Worm (Caenorhabditis elegans) whole organism, late embryonic: ENCODE data around the gene cdc-48.2.
A peak's percentile ranks its signal among the peaks of the same experiment; 100 is the strongest.

ENCODE experiments used
- C08G9.2 ChIP-seq: sonication (generic microtip); optimal IDR thresholded peaks from 2 replicates; lab custom pipeline; 2016; ENCODE audit warnings: mild to moderate bottlenecking, missing genetic modification characterization, moderate library complexity, missing compliant biosample characterization
- C38D4.7 ChIP-seq: fragments of 200-800 bp; sonication (Bioruptor generic); optimal IDR thresholded peaks from 2 replicates; lab custom pipeline; 2018; ENCODE audit warnings: mild to moderate bottlenecking, missing genetic modification characterization, moderate library complexity, missing compliant biosample characterization
- F13H6.1 ChIP-seq: sonication (generic microtip); optimal IDR thresholded peaks from 2 replicates; lab custom pipeline; 2016; ENCODE audit warnings: missing genetic modification characterization, missing compliant biosample characterization
- K09A11.1 ChIP-seq: sonication (generic microtip); optimal IDR thresholded peaks from 2 replicates; lab custom pipeline; 2017; ENCODE audit warnings: antibody characterized with exemption, mild to moderate bottlenecking, missing genetic modification characterization, missing compliant biosample characterization; ENCODE audit not compliant: insufficient read depth
- ceh-18 ChIP-seq: sonication (generic microtip); optimal IDR thresholded peaks from 2 replicates; lab custom pipeline; 2016; ENCODE audit warnings: missing genetic modification characterization, missing compliant biosample characterization
- ceh-22 ChIP-seq: sonication (generic microtip); optimal IDR thresholded peaks from 2 replicates; lab custom pipeline; 2017; ENCODE audit warnings: missing biosample characterization, missing genetic modification characterization
- ceh-34 ChIP-seq: sonication (generic microtip); optimal IDR thresholded peaks from 2 replicates; lab custom pipeline; 2016; ENCODE audit warnings: mild to moderate bottlenecking, missing genetic modification characterization, missing compliant biosample characterization
- ceh-6 ChIP-seq: fragments of 200-800 bp; sonication (Bioruptor generic); optimal IDR thresholded peaks from 2 replicates; lab custom pipeline; 2018; ENCODE audit warnings: mild to moderate bottlenecking, missing genetic modification characterization, missing compliant biosample characterization
- dmd-4 ChIP-seq: sonication (generic microtip); optimal IDR thresholded peaks from 2 replicates; lab custom pipeline; 2016; ENCODE audit warnings: borderline replicate concordance, missing genetic modification characterization, missing compliant biosample characterization
- dve-1 ChIP-seq: sonication (generic microtip); optimal IDR thresholded peaks from 2 replicates; lab custom pipeline; 2017; ENCODE audit warnings: antibody characterized with exemption, mild to moderate bottlenecking, missing genetic modification characterization, missing compliant biosample characterization
- elt-2 ChIP-seq: sonication (generic microtip); optimal IDR thresholded peaks from 2 replicates; lab custom pipeline; 2016; ENCODE audit warnings: missing genetic modification reagents, missing genetic modification characterization, missing compliant biosample characterization
- elt-4 ChIP-seq: sonication (generic microtip); optimal IDR thresholded peaks from 2 replicates; lab custom pipeline; 2016; ENCODE audit warnings: missing genetic modification characterization, missing compliant biosample characterization
- ets-4 ChIP-seq: sonication (generic microtip); optimal IDR thresholded peaks from 2 replicates; lab custom pipeline; 2016; ENCODE audit warnings: missing genetic modification characterization, missing compliant biosample characterization
- eyg-1 ChIP-seq: sonication (generic microtip); optimal IDR thresholded peaks from 2 replicates; lab custom pipeline; 2016; ENCODE audit warnings: missing genotype, missing genetic modification characterization, missing compliant biosample characterization
- fax-1 ChIP-seq: sonication (generic microtip); optimal IDR thresholded peaks from 2 replicates; lab custom pipeline; 2016; ENCODE audit warnings: missing genotype, missing genetic modification characterization, missing compliant biosample characterization
- fkh-6 ChIP-seq: sonication (generic microtip); optimal IDR thresholded peaks from 2 replicates; lab custom pipeline; 2016; ENCODE audit warnings: missing genetic modification characterization, missing compliant biosample characterization
- hlh-30 ChIP-seq: sonication (generic microtip); optimal IDR thresholded peaks from 2 replicates; lab custom pipeline; 2017; ENCODE audit warnings: antibody characterized with exemption, missing genetic modification characterization, missing compliant biosample characterization; ENCODE audit not compliant: insufficient read depth
- hlh-6 ChIP-seq: sonication (generic microtip); optimal IDR thresholded peaks from 2 replicates; lab custom pipeline; 2016; ENCODE audit warnings: missing genotype, missing genetic modification characterization, missing compliant biosample characterization
- hlh-8 ChIP-seq: sonication (generic microtip); optimal IDR thresholded peaks from 2 replicates; lab custom pipeline; 2016; ENCODE audit warnings: missing genotype, missing genetic modification characterization, missing compliant biosample characterization
- lim-6 ChIP-seq: sonication (generic microtip); optimal IDR thresholded peaks from 2 replicates; lab custom pipeline; 2016; ENCODE audit warnings: missing genetic modification characterization, missing compliant biosample characterization
- lin-11 ChIP-seq: fragments of 200-800 bp; sonication (Bioruptor generic); optimal IDR thresholded peaks from 2 replicates; lab custom pipeline; 2018; ENCODE audit warnings: mild to moderate bottlenecking, missing genetic modification characterization, missing compliant biosample characterization
- madf-2 ChIP-seq: sonication (generic microtip); optimal IDR thresholded peaks from 2 replicates; lab custom pipeline; 2017; ENCODE audit warnings: missing genetic modification characterization, missing compliant biosample characterization
- mec-3 ChIP-seq: sonication (generic microtip); optimal IDR thresholded peaks from 2 replicates; lab custom pipeline; 2016; ENCODE audit warnings: borderline replicate concordance, missing genetic modification characterization, missing compliant biosample characterization
- nfya-1 ChIP-seq: sonication (generic microtip); optimal IDR thresholded peaks from 2 replicates; lab custom pipeline; 2017; ENCODE audit warnings: missing genetic modification characterization, mild to moderate bottlenecking, missing compliant biosample characterization, antibody characterized with exemption, moderate library complexity
- nhr-11 ChIP-seq: fragments of 150-350 bp; optimal IDR thresholded peaks from 2 replicates; lab custom pipeline; 2014; ENCODE audit warnings: missing biosample characterization, missing genetic modification characterization
- npax-4 ChIP-seq: sonication (generic microtip); optimal IDR thresholded peaks from 2 replicates; lab custom pipeline; 2016; ENCODE audit warnings: missing genetic modification characterization, missing compliant biosample characterization
- pag-3 ChIP-seq: sonication (generic microtip); optimal IDR thresholded peaks from 2 replicates; lab custom pipeline; 2016; ENCODE audit warnings: missing compliant biosample characterization, missing genetic modification characterization, borderline replicate concordance
- pax-1 ChIP-seq: fragments of 150-350 bp; optimal IDR thresholded peaks from 2 replicates; lab custom pipeline; 2014; ENCODE audit warnings: missing biosample characterization, missing genetic modification characterization
- pha-2 ChIP-seq: sonication (generic microtip); optimal IDR thresholded peaks from 2 replicates; lab custom pipeline; 2017; ENCODE audit warnings: mild to moderate bottlenecking, missing genetic modification characterization, missing compliant biosample characterization
- pros-1 ChIP-seq: fragments of 150-350 bp; optimal IDR thresholded peaks from 2 replicates; lab custom pipeline; 2014; ENCODE audit warnings: missing biosample characterization, missing genetic modification reagents, missing genetic modification characterization
- ref-2 ChIP-seq: sonication (generic microtip); optimal IDR thresholded peaks from 2 replicates; lab custom pipeline; 2016; ENCODE audit warnings: missing genetic modification characterization, missing compliant biosample characterization
- rnt-1 ChIP-seq: sonication (generic microtip); optimal IDR thresholded peaks from 2 replicates; lab custom pipeline; 2016; ENCODE audit warnings: missing genetic modification characterization, missing compliant biosample characterization
- sdc-2 ChIP-seq: sonication (generic microtip); optimal IDR thresholded peaks from 2 replicates; lab custom pipeline; 2016; ENCODE audit warnings: missing genotype, missing genetic modification characterization, missing compliant biosample characterization
- sox-2 ChIP-seq: fragments of 200-800 bp; sonication (Bioruptor generic); IDR thresholded peaks from 2 replicates; pipeline ENCODE4 v1.3.6; 2022; ENCODE audit warnings: missing genetic modification reagents, missing genetic modification characterization, missing compliant biosample characterization
- syd-9 ChIP-seq: sonication (generic microtip); optimal IDR thresholded peaks from 2 replicates; lab custom pipeline; 2016; ENCODE audit warnings: mild to moderate bottlenecking, missing genetic modification characterization, moderate library complexity, missing compliant biosample characterization
- tbx-2 ChIP-seq: sonication (generic microtip); optimal IDR thresholded peaks from 2 replicates; lab custom pipeline; 2016; ENCODE audit warnings: missing genetic modification characterization, missing compliant biosample characterization
- tbx-7 ChIP-seq: sonication (generic microtip); optimal IDR thresholded peaks from 2 replicates; lab custom pipeline; 2016; ENCODE audit warnings: missing genotype, missing genetic modification characterization, missing compliant biosample characterization
- ttx-3 ChIP-seq: sonication (generic microtip); optimal IDR thresholded peaks from 2 replicates; lab custom pipeline; 2016; ENCODE audit warnings: missing genetic modification reagents, missing genetic modification characterization, missing compliant biosample characterization
- unc-3 ChIP-seq, 2 experiments: fragments of 200-800 bp in 1 of 2; sonication (Bioruptor generic) in 1 of 2; sonication (generic microtip) in 1 of 2; conservative IDR thresholded peaks in 1 of 2; optimal IDR thresholded peaks in 1 of 2; 2 replicates each; pipeline versions ENCODE4 v1.3.6 to Lab custom; 2016 to 2022; ENCODE audit warnings: missing compliant biosample characterization in 2 of 2, missing genetic modification characterization in 2 of 2, missing genetic modification reagents in 1 of 2
- unc-42 ChIP-seq: sonication (generic microtip); optimal IDR thresholded peaks from 2 replicates; lab custom pipeline; 2016; ENCODE audit warnings: missing genotype, missing genetic modification characterization, missing compliant biosample characterization
- unc-55 ChIP-seq: sonication (generic microtip); optimal IDR thresholded peaks from 2 replicates; lab custom pipeline; 2017; ENCODE audit warnings: missing biosample characterization, missing genetic modification reagents, missing genetic modification characterization
- unc-86 ChIP-seq: sonication (generic microtip); optimal IDR thresholded peaks from 2 replicates; lab custom pipeline; 2016; ENCODE audit warnings: missing genetic modification characterization, missing compliant biosample characterization
- zip-5 ChIP-seq: sonication (generic microtip); optimal IDR thresholded peaks from 2 replicates; lab custom pipeline; 2016; ENCODE audit warnings: missing genetic modification characterization, missing compliant biosample characterization

Gene cdc-48.2

ce11 chrII:8126617-8127016 is 11.7 kb upstream of the cdc-48.2 start:
- no peak for TF ChIP-seq pros-1
- TF ChIP-seq npax-4 (tag; lab: Kevin White, UChicago) = no peak
- TF ChIP-seq ceh-34 = peak; percentile 41

DNA sequence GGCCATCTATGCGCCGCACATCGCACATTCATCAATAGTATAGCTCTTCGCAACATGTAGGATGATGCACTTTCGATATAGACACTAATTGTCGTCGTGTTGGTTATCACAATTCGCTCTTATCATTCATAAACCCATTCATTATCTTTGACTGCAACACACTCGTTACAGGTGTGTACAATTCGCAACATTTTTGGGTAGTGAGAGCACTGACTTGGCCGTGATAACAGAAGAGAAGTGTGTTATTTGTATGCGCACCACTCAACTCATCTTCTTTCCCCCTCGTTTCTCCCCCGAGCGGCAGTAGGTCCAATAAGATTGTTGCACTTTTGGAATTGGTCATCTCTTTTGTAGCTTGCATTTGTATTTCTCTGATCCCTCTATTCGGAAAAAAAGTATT is 11.0 kb upstream of the cdc-48.2 start:
- TF ChIP-seq sdc-2 (tag; lab: Kevin White, UChicago) = no peak
- no peak for TF ChIP-seq hlh-8 (tag; lab: Kevin White, UChicago)
- TF ChIP-seq ets-4 = no peak
- TF ChIP-seq unc-42 (tag; lab: Kevin White, UChicago) = no peak
- TF ChIP-seq ttx-3 (tag; lab: Kevin White, UChicago) = no peak
- peak; percentile 8 for TF ChIP-seq tbx-2 (tag; lab: Kevin White, UChicago)
- TF ChIP-seq fax-1 = no peak
- TF ChIP-seq elt-2 = peak; percentile 96
- peak; percentile 64 for TF ChIP-seq ceh-22
- no peak for TF ChIP-seq ref-2

DNA sequence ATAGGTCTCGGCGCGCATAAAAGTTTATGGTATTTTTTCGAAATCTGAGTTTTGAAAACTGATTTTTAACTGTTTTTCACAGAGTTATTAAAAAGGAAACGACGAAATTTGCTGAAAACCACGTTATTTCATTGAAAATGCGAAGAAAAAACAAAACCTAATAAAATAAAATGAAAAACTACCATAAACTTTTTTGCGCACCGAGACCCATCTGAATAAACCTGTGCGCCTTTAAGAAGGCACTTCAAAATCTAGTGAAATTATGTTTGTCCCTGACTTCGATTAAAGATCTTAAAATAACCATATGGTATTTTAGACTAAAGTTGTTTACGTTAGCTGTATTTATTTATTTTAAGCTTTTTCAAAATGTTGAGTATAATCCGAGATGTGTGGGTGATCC is 10.5 kb upstream of the cdc-48.2 start:
- TF ChIP-seq ceh-34 = no peak
- no peak for TF ChIP-seq fkh-6
- no peak for TF ChIP-seq syd-9
- no peak for TF ChIP-seq ceh-18 (tag; lab: Kevin White, UChicago)
- no peak for TF ChIP-seq mec-3
- TF ChIP-seq ttx-3 (tag; lab: Kevin White, UChicago) = no peak
- no peak for TF ChIP-seq elt-2
- no peak for TF ChIP-seq madf-2 (tag; lab: Kevin White, UChicago)
- TF ChIP-seq C08G9.2 (tag; lab: Kevin White, UChicago) = no peak
- no peak for TF ChIP-seq lin-11 (tag; lab: Kevin White, UChicago)
- no peak for TF ChIP-seq unc-55 (GFP tag; lab: Kevin White, UChicago)

DNA sequence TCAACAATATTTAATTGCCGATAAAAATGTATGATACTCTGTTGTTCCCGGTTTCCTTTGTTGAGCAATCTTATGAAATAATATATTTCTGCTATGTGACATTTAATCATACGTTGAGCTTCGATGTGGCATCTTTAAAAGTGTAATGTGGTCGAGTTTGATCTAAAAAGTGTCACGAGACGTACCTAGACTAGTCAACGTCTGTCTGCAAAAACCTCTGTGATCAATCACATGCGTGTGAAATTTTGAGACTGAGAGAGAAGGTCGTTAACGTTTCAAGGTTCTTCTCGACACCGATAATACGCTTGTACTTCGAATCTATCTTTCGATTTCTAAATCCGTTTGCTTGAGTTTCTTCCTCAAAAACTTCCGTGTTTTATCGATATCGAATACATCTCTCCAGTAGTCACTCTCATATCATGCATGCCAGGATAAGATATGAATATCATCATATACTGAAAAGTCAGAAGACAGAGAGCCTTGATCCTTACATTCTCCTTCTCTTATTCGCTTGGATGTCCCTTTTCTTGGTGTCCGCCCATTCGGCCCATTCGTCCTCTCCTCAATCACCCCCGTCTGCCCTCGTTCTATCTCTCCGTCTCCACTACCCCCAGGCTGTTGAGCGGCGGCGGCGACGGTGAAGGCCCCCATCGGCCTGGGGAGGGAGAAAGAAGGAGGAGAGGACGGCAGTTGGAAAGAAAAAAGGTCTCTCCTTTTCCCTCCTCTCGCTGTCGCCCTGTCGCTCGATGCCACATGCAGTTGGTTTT is 9.8 kb upstream of the cdc-48.2 start:
- no peak for TF ChIP-seq pag-3 (tag; lab: Kevin White, UChicago)
- TF ChIP-seq C08G9.2 (tag; lab: Kevin White, UChicago) = peak; percentile 31
- TF ChIP-seq ceh-22 = no peak
- no peak for TF ChIP-seq ceh-6 (GFP tag; lab: Kevin White, UChicago)
- peak; percentile 25 for TF ChIP-seq rnt-1
- TF ChIP-seq eyg-1 = no peak
- TF ChIP-seq sox-2 (GFP tag; lab: Robert Waterston, UW) = no peak
- peak; percentile 17 for TF ChIP-seq ttx-3 (tag; lab: Kevin White, UChicago)
- no peak for TF ChIP-seq unc-86 (tag; lab: Kevin White, UChicago)
- TF ChIP-seq lin-11 (tag; lab: Kevin White, UChicago) = peak; percentile 33
- TF ChIP-seq F13H6.1 (tag; lab: Kevin White, UChicago) = peak; percentile 19
- TF ChIP-seq elt-2 = no peak
- no peak for TF ChIP-seq lim-6 (tag; lab: Kevin White, UChicago)
- peak; percentile 43 for TF ChIP-seq fkh-6
- peak; percentile 45 for TF ChIP-seq ref-2
- no peak for TF ChIP-seq dmd-4 (tag; lab: Kevin White, UChicago)
- peak; percentile 43 for TF ChIP-seq mec-3
- TF ChIP-seq unc-3 (GFP tag; conservative IDR thresholded peaks at IDR 0.05; lab: Robert Waterston, UW) = no peak
- TF ChIP-seq unc-3 (tag; optimal IDR thresholded peaks at IDR 0.05; lab: Kevin White, UChicago) = no peak
- no peak for TF ChIP-seq ets-4
- peak; percentile 70 for TF ChIP-seq syd-9
- no peak for TF ChIP-seq dve-1 (tag; lab: Kevin White, UChicago)
- peak; percentile 52 for TF ChIP-seq pros-1
- TF ChIP-seq unc-42 (tag; lab: Kevin White, UChicago) = peak; percentile 1
- TF ChIP-seq nhr-11 = no peak
- TF ChIP-seq elt-4 (tag; lab: Kevin White, UChicago) = no peak
- peak; percentile 28 for TF ChIP-seq C38D4.7
- TF ChIP-seq hlh-6 (tag; lab: Kevin White, UChicago) = peak; percentile 72
- TF ChIP-seq nfya-1 (tag; lab: Kevin White, UChicago) = peak; percentile 67
- TF ChIP-seq tbx-2 (tag; lab: Kevin White, UChicago) = peak; percentile 40
- no peak for TF ChIP-seq tbx-7 (tag; lab: Kevin White, UChicago)
- TF ChIP-seq hlh-30 = peak; percentile 10
- no peak for TF ChIP-seq zip-5
- TF ChIP-seq pax-1 (tag; lab: Kevin White, UChicago) = no peak
- TF ChIP-seq K09A11.1 = no peak
- TF ChIP-seq pha-2 (tag; lab: Kevin White, UChicago) = peak; percentile 1
